Worm (Caenorhabditis elegans): ENCODE data around the gene srh-243.

srh-243 gene

ce11 chrV:2863033-2863432, 7.2 kb upstream of the srh-243 start, which contains the start of gene srh-272:
Gene srh-272 (plus strand): TSS chrV:2863333.
- TF ChIP-seq dao-5 (tag; optimal IDR thresholded peaks at IDR 0.05), result no peak
- no peak for TF ChIP-seq him-1 (tag; optimal IDR thresholded peaks at IDR 0.05)

- TF ChIP-seq him-1 (tag; optimal IDR thresholded peaks at IDR 0.05), result no peak
- TF ChIP-seq dao-5 (tag; optimal IDR thresholded peaks at IDR 0.05), result no peak
- TF ChIP-seq W03F9.2 (tag; optimal IDR thresholded peaks at IDR 0.05), result no peak
Measured at ce11 chrV:2864899-2865298, 5.3 kb upstream of the srh-243 start, which contains the start of gene srh-240. Gene srh-240 (plus strand): TSS chrV:2865199.

- TF ChIP-seq W03F9.2 (tag; optimal IDR thresholded peaks at IDR 0.05) (no peak), him-1 (tag; optimal IDR thresholded peaks at IDR 0.05) (no peak), dao-5 (tag; optimal IDR thresholded peaks at IDR 0.05) (no peak)
Measured at ce11 chrV:2869503-2869902, 724 bp upstream of the srh-243 start, which contains the start of gene srh-241. Gene srh-241 (minus strand): TSS chrV:2869603.

- TF ChIP-seq dao-5 (tag; optimal IDR thresholded peaks at IDR 0.05) (no peak), W03F9.2 (tag; optimal IDR thresholded peaks at IDR 0.05) (no peak), him-1 (tag; optimal IDR thresholded peaks at IDR 0.05) (no peak)
Measured at ce11 chrV:2871754-2872504, 1.7 kb downstream of the srh-243 start.

ce11 chrV:2872947-2873346, 2.7 kb downstream of the srh-243 start:
- TF ChIP-seq dao-5 (tag; optimal IDR thresholded peaks at IDR 0.05) (no peak), him-1 (tag; optimal IDR thresholded peaks at IDR 0.05) (no peak), W03F9.2 (tag; optimal IDR thresholded peaks at IDR 0.05) (no peak)

ce11 chrV:2875422-2875821, 5.2 kb downstream of the srh-243 start, which contains the start of gene folt-2:
Gene folt-2 (minus strand): TSS chrV:2875600.
- TF ChIP-seq him-1 (tag; optimal IDR thresholded peaks at IDR 0.05) (no peak), W03F9.2 (tag; optimal IDR thresholded peaks at IDR 0.05) (no peak), dao-5 (tag; optimal IDR thresholded peaks at IDR 0.05) (no peak)

ce11 chrV:2876188-2876831, 6.1 kb downstream of the srh-243 start:
- TF ChIP-seq W03F9.2 (tag; optimal IDR thresholded peaks at IDR 0.05) (no peak), dao-5 (tag; optimal IDR thresholded peaks at IDR 0.05) (no peak), him-1 (tag; optimal IDR thresholded peaks at IDR 0.05) (no peak)

- no peak for TF ChIP-seq him-1 (tag; optimal IDR thresholded peaks at IDR 0.05)
- no peak for TF ChIP-seq dao-5 (tag; optimal IDR thresholded peaks at IDR 0.05)
- TF ChIP-seq W03F9.2 (tag; optimal IDR thresholded peaks at IDR 0.05), result no peak
Measured at ce11 chrV:2877509-2877908, 7.3 kb downstream of the srh-243 start, which contains the start of gene F37B4.10. Gene F37B4.10 (minus strand): TSS chrV:2877609.

- no peak for TF ChIP-seq W03F9.2 (tag; optimal IDR thresholded peaks at IDR 0.05)
- TF ChIP-seq him-1 (tag; optimal IDR thresholded peaks at IDR 0.05), result no peak
- no peak for TF ChIP-seq dao-5 (tag; optimal IDR thresholded peaks at IDR 0.05)
Measured at ce11 chrV:2879801-2880200, 9.6 kb downstream of the srh-243 start, which contains the start of gene str-39. Gene str-39 (minus strand): TSS chrV:2879901.

- TF ChIP-seq W03F9.2 (tag; optimal IDR thresholded peaks at IDR 0.05) (no peak), him-1 (tag; optimal IDR thresholded peaks at IDR 0.05) (no peak), dao-5 (tag; optimal IDR thresholded peaks at IDR 0.05) (no peak)
Measured at ce11 chrV:2880356-2880755, 10.1 kb downstream of the srh-243 start.

- TF ChIP-seq dao-5 (tag; optimal IDR thresholded peaks at IDR 0.05) (no peak), W03F9.2 (tag; optimal IDR thresholded peaks at IDR 0.05) (no peak), him-1 (tag; optimal IDR thresholded peaks at IDR 0.05) (no peak)
Measured at ce11 chrV:2881016-2881415, 10.8 kb downstream of the srh-243 start, which contains the start of gene ifc-1. Gene ifc-1 (plus strand): TSS chrV:2881393.

- TF ChIP-seq him-1 (tag; optimal IDR thresholded peaks at IDR 0.05), result no peak
- TF ChIP-seq W03F9.2 (tag; optimal IDR thresholded peaks at IDR 0.05), result no peak
- no peak for TF ChIP-seq dao-5 (tag; optimal IDR thresholded peaks at IDR 0.05)
Measured at ce11 chrV:2881565-2881964, 11.3 kb downstream of the srh-243 start.

- no peak for TF ChIP-seq him-1 (tag; optimal IDR thresholded peaks at IDR 0.05)
- TF ChIP-seq W03F9.2 (tag; optimal IDR thresholded peaks at IDR 0.05), result no peak
- no peak for TF ChIP-seq dao-5 (tag; optimal IDR thresholded peaks at IDR 0.05)
Measured at ce11 chrV:2883097-2883496, 12.9 kb downstream of the srh-243 start.

ce11 chrV:2884411-2884810, 14.2 kb downstream of the srh-243 start, which contains the start of gene sre-24:
Gene sre-24 (plus strand): TSS chrV:2884711.
- TF ChIP-seq W03F9.2 (tag; optimal IDR thresholded peaks at IDR 0.05) (no peak), him-1 (tag; optimal IDR thresholded peaks at IDR 0.05) (no peak), dao-5 (tag; optimal IDR thresholded peaks at IDR 0.05) (no peak)
